Fruit fly (Drosophila melanogaster) whole organism, embryonic: ENCODE measurements around the gene CG44836.

Experiments used
- Aef1 ChIP-seq: fragments of 200-800 bp; sonication (Bioruptor generic); IDR thresholded peaks from 3 replicates; pipeline ENCODE4 v1.3.6; 2022; ENCODE audit warnings: missing biosample characterization, missing genetic modification characterization
- CG10543 ChIP-seq: fragments of 200-800 bp; sonication (Bioruptor generic); optimal IDR thresholded peaks from 3 replicates; lab custom pipeline; 2017; ENCODE audit warnings: missing biosample characterization, mild to moderate bottlenecking, missing genetic modification characterization, moderate library complexity
- CG11504 ChIP-seq: fragments of 200-800 bp; sonication (Bioruptor generic); optimal IDR thresholded peaks from 3 replicates; lab custom pipeline; 2019; ENCODE audit warnings: missing biosample characterization, mild to moderate bottlenecking, missing genetic modification characterization, moderate library complexity
- CG11695 ChIP-seq: fragments of 200-800 bp; sonication (Bioruptor generic); IDR thresholded peaks from 3 replicates; pipeline ENCODE4 v1.3.6; 2022; ENCODE audit warnings: missing biosample characterization, missing genetic modification characterization
- CG12071 ChIP-seq: fragments of 200-800 bp; sonication (Bioruptor generic); optimal IDR thresholded peaks from 3 replicates; lab custom pipeline; 2018; ENCODE audit warnings: missing biosample characterization, mild to moderate bottlenecking, missing genetic modification characterization
- CG12744 ChIP-seq: fragments of 200-800 bp; sonication (Bioruptor generic); optimal IDR thresholded peaks from 2 replicates; lab custom pipeline; 2016; ENCODE audit warnings: missing biosample characterization, missing genetic modification characterization
- CG13123 ChIP-seq: fragments of 200-800 bp; sonication (Bioruptor generic); optimal IDR thresholded peaks from 2 replicates; lab custom pipeline; 2016; ENCODE audit warnings: missing biosample characterization, missing genetic modification characterization
- CG14050 ChIP-seq: fragments of 200-800 bp; sonication (Bioruptor generic); IDR thresholded peaks from 3 replicates; pipeline ENCODE4 v1.3.6; 2022; ENCODE audit warnings: missing biosample characterization, missing genetic modification characterization
- CG14441 ChIP-seq: fragments of 200-800 bp; sonication (Bioruptor generic); IDR thresholded peaks from 2 replicates; pipeline ENCODE4 v1.3.6; 2022; ENCODE audit warnings: missing biosample characterization, missing genetic modification characterization
- CG15514 ChIP-seq: fragments of 200-800 bp; sonication (Bioruptor generic); optimal IDR thresholded peaks from 3 replicates; lab custom pipeline; 2017; ENCODE audit warnings: missing biosample characterization, missing genetic modification characterization, mild to moderate bottlenecking, moderate library complexity, missing genetic modification reagents
- CG1602 ChIP-seq: fragments of 200-800 bp; sonication (Bioruptor generic); optimal IDR thresholded peaks from 3 replicates; lab custom pipeline; 2016; ENCODE audit warnings: missing biosample characterization, missing genetic modification characterization
- CG17829 ChIP-seq: fragments of 200-800 bp; optimal IDR thresholded peaks from 2 replicates; lab custom pipeline; 2019; ENCODE audit warnings: missing biosample characterization, mild to moderate bottlenecking, missing genetic modification characterization, moderate library complexity
- CG17912 ChIP-seq: fragments of 200-800 bp; sonication (Bioruptor generic); optimal IDR thresholded peaks from 2 replicates; lab custom pipeline; 2018; ENCODE audit warnings: missing biosample characterization, mild to moderate bottlenecking, missing genetic modification characterization
- CG1832 ChIP-seq: fragments of 200-800 bp; sonication (Bioruptor generic); optimal IDR thresholded peaks from 2 replicates; lab custom pipeline; 2017; ENCODE audit warnings: missing biosample characterization, mild to moderate bottlenecking, missing genetic modification characterization, inconsistent platforms
- CG2116 ChIP-seq: fragments of 200-800 bp; sonication (Bioruptor generic); optimal IDR thresholded peaks from 3 replicates; lab custom pipeline; 2018; ENCODE audit warnings: missing biosample characterization, mild to moderate bottlenecking, missing genetic modification characterization
- CG2129 ChIP-seq: fragments of 200-800 bp; sonication (Bioruptor generic); IDR thresholded peaks from 2 replicates; pipeline ENCODE4 v1.3.6; 2022; ENCODE audit warnings: missing biosample characterization, missing genetic modification characterization; ENCODE audit not compliant: partially characterized antibody
- CG6813 ChIP-seq: fragments of 200-800 bp; sonication (Bioruptor generic); optimal IDR thresholded peaks from 2 replicates; lab custom pipeline; 2017; ENCODE audit warnings: missing biosample characterization, missing genetic modification characterization, mild to moderate bottlenecking, moderate library complexity, missing genetic modification reagents
- CG8388 ChIP-seq: fragments of 200-800 bp; sonication (Bioruptor generic); optimal IDR thresholded peaks from 2 replicates; lab custom pipeline; 2019; ENCODE audit warnings: missing biosample characterization, mild to moderate bottlenecking, missing genetic modification characterization, moderate library complexity
- CG8478 ChIP-seq: fragments of >200 bp; optimal IDR thresholded peaks from 2 replicates; lab custom pipeline; 2018
- Fer1 ChIP-seq: fragments of 200-800 bp; sonication (Bioruptor generic); optimal IDR thresholded peaks from 2 replicates; lab custom pipeline; 2017; ENCODE audit warnings: missing biosample characterization, mild to moderate bottlenecking, missing genetic modification characterization
- Gug ChIP-seq: fragments of 200-800 bp; sonication (Bioruptor generic); IDR thresholded peaks from 4 replicates; pipeline ENCODE4 v1.3.6; 2022; ENCODE audit warnings: missing biosample characterization, missing genetic modification characterization
- HHEX ChIP-seq: fragments of 200-800 bp; sonication (Bioruptor generic); optimal IDR thresholded peaks from 3 replicates; lab custom pipeline; 2017; ENCODE audit warnings: missing biosample characterization, mild to moderate bottlenecking, missing genetic modification characterization, missing genetic modification reagents
- Kr ChIP-seq: fragments of 200-800 bp; sonication (Bioruptor generic); optimal IDR thresholded peaks from 2 replicates; lab custom pipeline; 2017; ENCODE audit warnings: missing biosample characterization, mild to moderate bottlenecking, missing genetic modification characterization
- Lhr ChIP-seq: fragments of 200-800 bp; sonication (Bioruptor generic); optimal IDR thresholded peaks from 3 replicates; lab custom pipeline; 2017; ENCODE audit warnings: mild to moderate bottlenecking, missing biosample characterization, missing genetic modification reagents, missing genetic modification characterization
- MBD-R2 ChIP-seq: fragments of 200-800 bp; sonication (Bioruptor generic); IDR thresholded peaks from 2 replicates; pipeline ENCODE4 v1.3.6; 2022; ENCODE audit warnings: missing biosample characterization, missing genetic modification characterization
- MTF-1 ChIP-seq: fragments of 200-800 bp; sonication (Bioruptor generic); optimal IDR thresholded peaks from 2 replicates; lab custom pipeline; 2018; ENCODE audit warnings: missing biosample characterization, mild to moderate bottlenecking, missing genetic modification characterization, borderline replicate concordance
- Mad ChIP-seq: fragments of 200-800 bp; sonication (Bioruptor generic); optimal IDR thresholded peaks from 2 replicates; lab custom pipeline; 2016; ENCODE audit warnings: missing biosample characterization, missing genetic modification characterization
- Myb ChIP-seq: fragments of 200-800 bp; sonication (Bioruptor generic); optimal IDR thresholded peaks from 2 replicates; lab custom pipeline; 2016; ENCODE audit warnings: missing biosample characterization, missing genetic modification characterization
- NC2β ChIP-seq: fragments of 200-800 bp; sonication (Bioruptor generic); optimal IDR thresholded peaks from 2 replicates; lab custom pipeline; 2016; ENCODE audit warnings: missing biosample characterization, missing genetic modification characterization
- Oli ChIP-seq: fragments of 200-800 bp; sonication (Bioruptor generic); optimal IDR thresholded peaks from 2 replicates; lab custom pipeline; 2018; ENCODE audit warnings: missing biosample characterization, mild to moderate bottlenecking, missing genetic modification characterization, moderate library complexity
- Poxn ChIP-seq: fragments of 200-800 bp; sonication (Bioruptor generic); IDR thresholded peaks from 2 replicates; pipeline ENCODE4 v1.3.6; 2022; ENCODE audit warnings: missing biosample characterization, missing genetic modification characterization
- Ptx1 ChIP-seq: fragments of 200-800 bp; sonication (Bioruptor generic); IDR thresholded peaks from 2 replicates; pipeline ENCODE4 v1.3.6; 2022; ENCODE audit warnings: missing biosample characterization, missing genetic modification characterization
- Sox102F ChIP-seq: fragments of 200-800 bp; sonication (Bioruptor generic); optimal IDR thresholded peaks from 2 replicates; lab custom pipeline; 2018; ENCODE audit warnings: missing biosample characterization, mild to moderate bottlenecking, missing genetic modification characterization, moderate library complexity
- br ChIP-seq: fragments of >200 bp; optimal IDR thresholded peaks from 2 replicates; lab custom pipeline; 2017
- crol ChIP-seq: fragments of 200-800 bp; sonication (Bioruptor generic); IDR thresholded peaks from 2 replicates; pipeline ENCODE4 v1.3.6; 2022; ENCODE audit warnings: missing biosample characterization, missing genetic modification characterization
- fd96Cb ChIP-seq: fragments of 200-800 bp; sonication (Bioruptor generic); optimal IDR thresholded peaks from 2 replicates; lab custom pipeline; 2018; ENCODE audit warnings: missing biosample characterization, mild to moderate bottlenecking, missing genetic modification characterization, moderate library complexity
- gce ChIP-seq: fragments of 200-800 bp; sonication (Bioruptor generic); IDR thresholded peaks from 3 replicates; pipeline ENCODE4 v1.3.6; 2022; ENCODE audit warnings: missing biosample characterization, missing genetic modification characterization
- gcm ChIP-seq: fragments of 200-800 bp; sonication (Bioruptor generic); optimal IDR thresholded peaks from 2 replicates; lab custom pipeline; 2019; ENCODE audit warnings: missing biosample characterization, mild to moderate bottlenecking, missing genetic modification characterization, moderate library complexity
- gro ChIP-seq: fragments of 200-800 bp; sonication (Bioruptor generic); optimal IDR thresholded peaks from 2 replicates; lab custom pipeline; 2016; ENCODE audit warnings: missing biosample characterization, missing genetic modification characterization
- gt ChIP-seq: fragments of 200-800 bp; sonication (Bioruptor generic); IDR thresholded peaks from 2 replicates; pipeline ENCODE4 v1.3.6; 2022; ENCODE audit warnings: missing biosample characterization, missing genetic modification characterization
- klu ChIP-seq: fragments of 200-800 bp; sonication (Bioruptor generic); IDR thresholded peaks from 2 replicates; pipeline ENCODE4 v1.3.6; 2022; ENCODE audit warnings: missing biosample characterization, missing genetic modification characterization
- pfk ChIP-seq: fragments of 200-800 bp; sonication (Bioruptor generic); optimal IDR thresholded peaks from 2 replicates; lab custom pipeline; 2018; ENCODE audit warnings: missing biosample characterization, mild to moderate bottlenecking, missing genetic modification characterization, moderate library complexity
- sc ChIP-seq, 3 experiments: fragments of >200 bp in 2 of 3; fragments of 200-800 bp in 1 of 3; sonication (Bioruptor generic) in 1 of 3; optimal IDR thresholded peaks; 2 replicates in 2 of 3; 3 replicates in 1 of 3; lab custom pipeline; 2017; ENCODE audit warnings: mild to moderate bottlenecking in 1 of 3, missing biosample characterization in 1 of 3, missing genetic modification characterization in 1 of 3, missing genetic modification reagents in 1 of 3
- sisA ChIP-seq: fragments of 200-800 bp; sonication (Bioruptor generic); IDR thresholded peaks from 2 replicates; pipeline ENCODE4 v1.3.6; 2022; ENCODE audit warnings: missing biosample characterization, missing genetic modification characterization
- sqz ChIP-seq: fragments of 200-800 bp; sonication (Bioruptor generic); optimal IDR thresholded peaks from 3 replicates; lab custom pipeline; 2018; ENCODE audit warnings: missing biosample characterization, mild to moderate bottlenecking, missing genetic modification characterization
- tin ChIP-seq: fragments of 200-800 bp; sonication (Bioruptor generic); optimal IDR thresholded peaks from 3 replicates; lab custom pipeline; 2016; ENCODE audit warnings: missing biosample characterization, missing genetic modification characterization
- tll ChIP-seq, 2 experiments: fragments of 200-800 bp in 1 of 2; fragments of >200 bp in 1 of 2; sonication (Bioruptor generic) in 1 of 2; optimal IDR thresholded peaks; 2 replicates each; lab custom pipeline; 2017 to 2019; ENCODE audit warnings: missing biosample characterization in 2 of 2, missing genetic modification characterization in 2 of 2, mild to moderate bottlenecking in 1 of 2, moderate library complexity in 1 of 2
- tna ChIP-seq: fragments of 200-800 bp; sonication (Bioruptor generic); IDR thresholded peaks from 2 replicates; pipeline ENCODE4 v1.3.6; 2022; ENCODE audit warnings: missing biosample characterization, missing genetic modification characterization; ENCODE audit not compliant: partially characterized antibody
- twi ChIP-seq: fragments of 200-800 bp; optimal IDR thresholded peaks from 2 replicates; lab custom pipeline; 2019; ENCODE audit warnings: missing biosample characterization, mild to moderate bottlenecking, missing genetic modification characterization, moderate library complexity
- wdn ChIP-seq: fragments of 200-800 bp; sonication (Bioruptor generic); IDR thresholded peaks from 2 replicates; pipeline ENCODE4 v1.3.6; 2022; ENCODE audit warnings: missing biosample characterization, missing genetic modification characterization

Gene CG44836

DNA sequence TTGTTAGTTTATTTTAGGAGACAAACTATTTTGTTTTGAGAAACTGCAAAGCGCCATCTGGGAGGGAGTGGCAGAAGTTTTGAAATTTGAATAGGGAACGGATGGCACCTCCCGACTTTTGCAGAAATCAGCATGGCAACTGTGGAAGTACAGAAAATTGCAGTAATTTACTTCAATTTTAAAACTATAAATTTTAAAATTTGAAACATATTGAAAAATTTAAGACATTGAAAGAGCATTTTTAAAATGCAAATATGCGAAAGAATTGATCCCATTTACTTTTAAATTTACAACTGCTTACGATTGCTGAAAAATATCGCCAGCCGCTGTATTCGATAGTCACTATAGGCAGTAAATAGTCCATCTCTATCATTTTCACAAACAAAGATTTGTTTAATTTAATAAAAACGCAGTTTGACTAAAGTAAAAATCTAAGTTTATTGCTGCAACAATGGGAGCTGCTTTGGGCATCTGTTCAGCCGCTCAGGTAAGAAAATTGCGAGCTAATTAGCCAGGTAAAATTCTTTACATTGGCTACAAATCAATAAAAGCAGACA, 12.4 kb upstream of the CG44836 start, which contains the start of gene Serinc (continued):
- TF ChIP-seq MBD-R2 (GFP tag; lab: Robert Waterston, UW) (peak; percentile 78), crol (GFP tag; lab: Robert Waterston, UW) (no peak), CG15514 (GFP tag; lab: Kevin White, UChicago) (peak; percentile 78), sisA (GFP tag; lab: Robert Waterston, UW) (peak; percentile 14; the same call in 1 of the 2 replicates), pfk (GFP tag; lab: Kevin White, UChicago) (no peak), CG17912 (GFP tag; lab: Kevin White, UChicago) (peak; percentile 27), Fer1 (GFP tag; lab: Kevin White, UChicago) (peak; percentile 47), Myb (GFP tag; lab: Kevin White, UChicago) (peak; percentile 73), CG12071 (GFP tag; lab: Kevin White, UChicago) (no peak), tna (peak; percentile 95), gt (no peak), CG1832 (GFP tag; lab: Kevin White, UChicago) (no peak), CG8478 (lab: Kevin White, UChicago) (no peak), CG1602 (GFP tag; lab: Kevin White, UChicago) (no peak), MTF-1 (no peak), CG12744 (GFP tag; lab: Kevin White, UChicago) (no peak), br (lab: Kevin White, UChicago) (no peak), HHEX (GFP tag; lab: Kevin White, UChicago) (peak; percentile 48), CG11504 (tag; lab: Kevin White, UChicago) (no peak), tll (GFP tag; optimal IDR thresholded peaks at IDR 0.05; lab: Kevin White, UChicago) (no peak), Sox102F (GFP tag; lab: Kevin White, UChicago) (no peak), CG13123 (no peak), twi (tag; lab: Kevin White, UChicago) (peak; percentile 46), Lhr (peak; percentile 86), Aef1 (GFP tag; lab: Robert Waterston, UW) (peak; percentile 34; the same call in 2 of the 3 replicates), sc (optimal IDR thresholded peaks at IDR 0.05; lab: Kevin White, UChicago) (no peak), sc (GFP tag; optimal IDR thresholded peaks at IDR 0.05; lab: Kevin White, UChicago) (peak; percentile 5), NC2β (GFP tag; lab: Kevin White, UChicago) (peak; percentile 13), CG8388 (peak; percentile 26), Ptx1 (GFP tag; lab: Robert Waterston, UW) (peak; percentile 50), CG2129 (peak; percentile 98), fd96Cb (tag; lab: Kevin White, UChicago) (peak; percentile 34), CG6813 (GFP tag; lab: Kevin White, UChicago) (no peak), tin (GFP tag; lab: Kevin White, UChicago) (peak; percentile 73), CG17829 (tag; lab: Kevin White, UChicago) (peak; percentile 59), Kr (GFP tag; lab: Kevin White, UChicago) (no peak), wdn (GFP tag; lab: Robert Waterston, UW) (no peak), CG11695 (GFP tag; lab: Robert Waterston, UW) (no peak), gce (GFP tag; lab: Robert Waterston, UW) (no peak), Oli (tag; lab: Kevin White, UChicago) (peak; percentile 9), CG14050 (GFP tag; lab: Robert Waterston, UW) (peak; percentile 20; the same call in 1 of the 3 replicates), Gug (GFP tag; lab: Robert Waterston, UW) (peak; percentile 20; the same call in 1 of the 4 replicates), CG14441 (peak; percentile 52; the same call in 1 of the 2 replicates), CG10543 (peak; percentile 74), gro (peak; percentile 74), klu (GFP tag; lab: Robert Waterston, UW) (no peak), sqz (GFP tag; lab: Kevin White, UChicago) (no peak), gcm (peak; percentile 0), CG2116 (GFP tag; lab: Kevin White, UChicago) (peak; percentile 84), Mad (peak; percentile 62), Poxn (GFP tag; lab: Robert Waterston, UW) (no peak)
